Worm (Caenorhabditis elegans) whole organism, L4 larva: ENCODE measurements around the gene algn-8.

ENCODE experiments used
- aly-2 ChIP-seq: sonication (generic microtip); optimal IDR thresholded peaks from 2 replicates; lab custom pipeline; 2018; ENCODE audit warnings: missing biosample characterization, missing genetic modification characterization
- ceh-82 ChIP-seq: sonication (generic microtip); optimal IDR thresholded peaks from 2 replicates; lab custom pipeline; 2017; ENCODE audit warnings: missing biosample characterization, missing genetic modification characterization
- pha-4 ChIP-seq, 2 experiments: fragments of 150-350 bp in 1 of 2; fragments of 200-800 bp in 1 of 2; sonication (Bioruptor generic) in 1 of 2; IDR thresholded peaks in 1 of 2; optimal IDR thresholded peaks in 1 of 2; 2 replicates each; pipeline versions ENCODE4 v1.3.6 to Lab custom; 2014 to 2022; ENCODE audit warnings: missing genetic modification characterization in 2 of 2, missing genetic modification reagents in 2 of 2, missing biosample characterization in 1 of 2, missing compliant biosample characterization in 1 of 2
- skn-1 ChIP-seq: fragments of 150-350 bp; optimal IDR thresholded peaks from 2 replicates; lab custom pipeline; 2014; ENCODE audit warnings: missing biosample characterization, missing genetic modification characterization

- TF ChIP-seq aly-2 (no peak), ceh-82 (tag; lab: Kevin White, UChicago) (no peak), skn-1 (tag; lab: Kevin White, UChicago) (no peak), pha-4 (GFP tag; IDR thresholded peaks at IDR 0.05; lab: Robert Waterston, UW) (no peak), pha-4 (tag; optimal IDR thresholded peaks at IDR 0.05; lab: Kevin White, UChicago) (no peak)
Observed at ce11 chrII:9857791-9858190, 28.5 kb downstream of the algn-8 start, which contains the start of gene chil-6.
